Worm (Caenorhabditis elegans) whole organism, late embryonic: ENCODE results near the gene K07G6.1.

ENCODE experiments used
- C08G9.2 ChIP-seq: sonication (generic microtip); optimal IDR thresholded peaks from 2 replicates; lab custom pipeline; 2016; ENCODE audit warnings: mild to moderate bottlenecking, missing genetic modification characterization, moderate library complexity, missing compliant biosample characterization
- F13H6.1 ChIP-seq: sonication (generic microtip); optimal IDR thresholded peaks from 2 replicates; lab custom pipeline; 2016; ENCODE audit warnings: missing genetic modification characterization, missing compliant biosample characterization
- T23F11.4 ChIP-seq: fragments of 200-800 bp; sonication (Bioruptor generic); optimal IDR thresholded peaks from 2 replicates; lab custom pipeline; 2018; ENCODE audit warnings: mild to moderate bottlenecking, missing genetic modification characterization, missing compliant biosample characterization
- ama-1 ChIP-seq: fragments of 150-350 bp; optimal IDR thresholded peaks from 2 replicates; lab custom pipeline; 2014
- ceh-14 ChIP-seq: sonication (generic microtip); optimal IDR thresholded peaks from 2 replicates; lab custom pipeline; 2016; ENCODE audit warnings: missing genotype, missing genetic modification characterization, missing compliant biosample characterization
- ceh-2 ChIP-seq: sonication (generic microtip); optimal IDR thresholded peaks from 2 replicates; lab custom pipeline; 2016; ENCODE audit warnings: missing genotype, missing genetic modification characterization, missing compliant biosample characterization
- ceh-22 ChIP-seq: sonication (generic microtip); optimal IDR thresholded peaks from 2 replicates; lab custom pipeline; 2017; ENCODE audit warnings: missing biosample characterization, missing genetic modification characterization
- ceh-24 ChIP-seq: sonication (generic microtip); optimal IDR thresholded peaks from 2 replicates; lab custom pipeline; 2016; ENCODE audit warnings: mild to moderate bottlenecking, missing genetic modification characterization, missing compliant biosample characterization
- ceh-45 ChIP-seq: fragments of 200-800 bp; sonication (Bioruptor generic); IDR thresholded peaks from 2 replicates; pipeline ENCODE4 v1.3.6; 2022; ENCODE audit warnings: missing genetic modification reagents, missing genetic modification characterization, missing compliant biosample characterization
- ceh-6 ChIP-seq: fragments of 200-800 bp; sonication (Bioruptor generic); optimal IDR thresholded peaks from 2 replicates; lab custom pipeline; 2018; ENCODE audit warnings: mild to moderate bottlenecking, missing genetic modification characterization, missing compliant biosample characterization
- ceh-9 ChIP-seq: sonication (generic microtip); optimal IDR thresholded peaks from 2 replicates; lab custom pipeline; 2016; ENCODE audit warnings: mild to moderate bottlenecking, missing genetic modification characterization, inconsistent platforms, missing compliant biosample characterization
- dmd-4 ChIP-seq: sonication (generic microtip); optimal IDR thresholded peaks from 2 replicates; lab custom pipeline; 2016; ENCODE audit warnings: borderline replicate concordance, missing genetic modification characterization, missing compliant biosample characterization
- elt-2 ChIP-seq: sonication (generic microtip); optimal IDR thresholded peaks from 2 replicates; lab custom pipeline; 2016; ENCODE audit warnings: missing genetic modification reagents, missing genetic modification characterization, missing compliant biosample characterization
- elt-4 ChIP-seq: sonication (generic microtip); optimal IDR thresholded peaks from 2 replicates; lab custom pipeline; 2016; ENCODE audit warnings: missing genetic modification characterization, missing compliant biosample characterization
- ets-4 ChIP-seq: sonication (generic microtip); optimal IDR thresholded peaks from 2 replicates; lab custom pipeline; 2016; ENCODE audit warnings: missing genetic modification characterization, missing compliant biosample characterization
- gmeb-2 ChIP-seq: sonication (generic microtip); optimal IDR thresholded peaks from 2 replicates; lab custom pipeline; 2016; ENCODE audit warnings: missing genetic modification characterization, inconsistent platforms, missing compliant biosample characterization
- hlh-13 ChIP-seq: fragments of 200-800 bp; sonication (Bioruptor generic); optimal IDR thresholded peaks from 2 replicates; lab custom pipeline; 2018; ENCODE audit warnings: mild to moderate bottlenecking, missing genetic modification characterization, missing compliant biosample characterization
- hlh-15 ChIP-seq: sonication (generic microtip); optimal IDR thresholded peaks from 2 replicates; lab custom pipeline; 2016; ENCODE audit warnings: missing genetic modification characterization, missing compliant biosample characterization
- hlh-6 ChIP-seq: sonication (generic microtip); optimal IDR thresholded peaks from 2 replicates; lab custom pipeline; 2016; ENCODE audit warnings: missing genotype, missing genetic modification characterization, missing compliant biosample characterization
- hlh-8 ChIP-seq: sonication (generic microtip); optimal IDR thresholded peaks from 2 replicates; lab custom pipeline; 2016; ENCODE audit warnings: missing genotype, missing genetic modification characterization, missing compliant biosample characterization
- lim-6 ChIP-seq: sonication (generic microtip); optimal IDR thresholded peaks from 2 replicates; lab custom pipeline; 2016; ENCODE audit warnings: missing genetic modification characterization, missing compliant biosample characterization
- mec-3 ChIP-seq: sonication (generic microtip); optimal IDR thresholded peaks from 2 replicates; lab custom pipeline; 2016; ENCODE audit warnings: borderline replicate concordance, missing genetic modification characterization, missing compliant biosample characterization
- nfya-1 ChIP-seq: sonication (generic microtip); optimal IDR thresholded peaks from 2 replicates; lab custom pipeline; 2017; ENCODE audit warnings: missing genetic modification characterization, mild to moderate bottlenecking, missing compliant biosample characterization, antibody characterized with exemption, moderate library complexity
- nhr-11 ChIP-seq: fragments of 150-350 bp; optimal IDR thresholded peaks from 2 replicates; lab custom pipeline; 2014; ENCODE audit warnings: missing biosample characterization, missing genetic modification characterization
- npax-4 ChIP-seq: sonication (generic microtip); optimal IDR thresholded peaks from 2 replicates; lab custom pipeline; 2016; ENCODE audit warnings: missing genetic modification characterization, missing compliant biosample characterization
- pag-3 ChIP-seq: sonication (generic microtip); optimal IDR thresholded peaks from 2 replicates; lab custom pipeline; 2016; ENCODE audit warnings: missing compliant biosample characterization, missing genetic modification characterization, borderline replicate concordance
- pax-1 ChIP-seq: fragments of 150-350 bp; optimal IDR thresholded peaks from 2 replicates; lab custom pipeline; 2014; ENCODE audit warnings: missing biosample characterization, missing genetic modification characterization
- rnt-1 ChIP-seq: sonication (generic microtip); optimal IDR thresholded peaks from 2 replicates; lab custom pipeline; 2016; ENCODE audit warnings: missing genetic modification characterization, missing compliant biosample characterization
- sox-2 ChIP-seq: fragments of 200-800 bp; sonication (Bioruptor generic); IDR thresholded peaks from 2 replicates; pipeline ENCODE4 v1.3.6; 2022; ENCODE audit warnings: missing genetic modification reagents, missing genetic modification characterization, missing compliant biosample characterization
- sox-4 ChIP-seq: sonication (generic microtip); optimal IDR thresholded peaks from 2 replicates; lab custom pipeline; 2017; ENCODE audit warnings: mild to moderate bottlenecking, missing genetic modification characterization, inconsistent platforms, missing compliant biosample characterization
- syd-9 ChIP-seq: sonication (generic microtip); optimal IDR thresholded peaks from 2 replicates; lab custom pipeline; 2016; ENCODE audit warnings: mild to moderate bottlenecking, missing genetic modification characterization, moderate library complexity, missing compliant biosample characterization
- tbx-2 ChIP-seq: sonication (generic microtip); optimal IDR thresholded peaks from 2 replicates; lab custom pipeline; 2016; ENCODE audit warnings: missing genetic modification characterization, missing compliant biosample characterization
- unc-42 ChIP-seq: sonication (generic microtip); optimal IDR thresholded peaks from 2 replicates; lab custom pipeline; 2016; ENCODE audit warnings: missing genotype, missing genetic modification characterization, missing compliant biosample characterization
- unc-55 ChIP-seq: sonication (generic microtip); optimal IDR thresholded peaks from 2 replicates; lab custom pipeline; 2017; ENCODE audit warnings: missing biosample characterization, missing genetic modification reagents, missing genetic modification characterization
- unc-86 ChIP-seq: sonication (generic microtip); optimal IDR thresholded peaks from 2 replicates; lab custom pipeline; 2016; ENCODE audit warnings: missing genetic modification characterization, missing compliant biosample characterization
- zip-5 ChIP-seq: sonication (generic microtip); optimal IDR thresholded peaks from 2 replicates; lab custom pipeline; 2016; ENCODE audit warnings: missing genetic modification characterization, missing compliant biosample characterization
- ztf-16 ChIP-seq: sonication (generic microtip); optimal IDR thresholded peaks from 2 replicates; lab custom pipeline; 2017; ENCODE audit warnings: missing genetic modification characterization, missing compliant biosample characterization

The K07G6.1 gene

ce11 chrII:1759602-1760001, 18.3 kb downstream of the K07G6.1 start, which contains the start of gene F36H5.18:
TSS of gene F36H5.18 (plus strand) at chrII:1759902.
- TF ChIP-seq hlh-8 (tag; lab: Kevin White, UChicago) (no peak), ztf-16 (no peak), zip-5 (no peak), unc-42 (tag; lab: Kevin White, UChicago) (no peak), gmeb-2 (tag; lab: Kevin White, UChicago) (no peak), unc-55 (no peak), F13H6.1 (tag; lab: Kevin White, UChicago) (no peak)

DNA sequence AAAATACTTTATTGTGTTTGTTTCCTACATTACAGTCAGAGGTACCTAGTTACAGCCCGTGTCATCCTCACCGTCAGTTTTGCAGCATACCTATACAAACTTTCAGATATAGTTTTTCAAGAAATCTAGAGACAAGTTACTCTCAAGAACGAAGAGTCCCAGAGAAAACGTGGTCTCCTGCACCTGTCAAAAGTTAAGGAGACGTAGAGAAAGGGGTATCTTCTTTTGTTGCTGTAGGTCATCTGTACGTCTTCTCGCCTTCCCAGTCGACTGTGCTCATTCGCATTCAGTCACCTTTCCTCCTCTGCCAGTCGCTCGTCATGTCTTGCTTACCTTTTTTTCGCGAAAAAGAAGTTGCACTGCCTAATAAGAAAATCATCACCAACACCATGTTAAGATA, 20.2 kb downstream of the K07G6.1 start, which contains the start of gene F36H5.4:
Gene F36H5.4, plus strand, starts transcription at position 301 of the 400 bp plus-strand sequence.
- no peak for TF ChIP-seq pag-3
- no peak for TF ChIP-seq elt-4 (tag; lab: Kevin White, UChicago)
- no peak for TF ChIP-seq ets-4 (tag; lab: Kevin White, UChicago)
- TF ChIP-seq mec-3 (tag; lab: Kevin White, UChicago) = no peak
- TF ChIP-seq dmd-4 = no peak
- no peak for TF ChIP-seq syd-9 (tag; lab: Kevin White, UChicago)
- TF ChIP-seq hlh-15 = no peak
- TF ChIP-seq T23F11.4 (GFP tag; lab: Kevin White, UChicago) = no peak
- no peak for TF ChIP-seq C08G9.2 (tag; lab: Kevin White, UChicago)
- TF ChIP-seq lim-6 = no peak
- TF ChIP-seq pax-1 = no peak

ce11 chrII:1763072-1763471, 21.7 kb downstream of the K07G6.1 start, which contains the start of gene math-28:
TSS of gene math-28 (plus strand) at chrII:1763372.
- TF ChIP-seq ceh-9 (tag; lab: Kevin White, UChicago) (no peak), hlh-13 (GFP tag; lab: Kevin White, UChicago) (no peak), gmeb-2 (tag; lab: Kevin White, UChicago) (no peak), ceh-22 (tag; lab: Kevin White, UChicago) (no peak), elt-2 (tag; lab: Kevin White, UChicago) (no peak), syd-9 (tag; lab: Kevin White, UChicago) (no peak), hlh-8 (tag; lab: Kevin White, UChicago) (no peak), unc-86 (no peak), hlh-6 (tag; lab: Kevin White, UChicago) (no peak), sox-2 (no peak), npax-4 (tag; lab: Kevin White, UChicago) (no peak), nfya-1 (tag; lab: Kevin White, UChicago) (no peak)

DNA sequence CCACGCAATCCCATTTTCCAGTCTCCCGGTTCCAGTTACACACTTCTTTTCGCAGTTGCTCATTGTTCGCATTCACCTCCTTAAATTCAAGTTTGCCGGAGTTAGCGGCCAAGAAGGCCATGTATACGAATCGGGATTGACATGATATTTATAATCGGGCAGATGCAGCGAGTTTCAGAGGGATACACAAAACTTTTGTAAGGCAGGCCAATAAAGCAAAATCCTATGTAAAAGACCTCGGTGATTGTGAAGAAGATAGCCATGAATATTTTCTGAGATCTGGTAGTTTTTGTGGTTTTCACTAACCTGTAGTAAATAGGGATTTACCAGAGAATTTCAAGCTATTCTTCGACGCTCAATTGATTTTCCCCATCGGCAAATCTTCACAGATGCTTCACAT, 25.4 kb downstream of the K07G6.1 start:
- no peak for TF ChIP-seq sox-4 (tag; lab: Kevin White, UChicago)
- TF ChIP-seq elt-4 (tag; lab: Kevin White, UChicago) = no peak
- TF ChIP-seq npax-4 (tag; lab: Kevin White, UChicago) = no peak
- TF ChIP-seq ceh-45 (GFP tag; lab: Robert Waterston, UW) = no peak
- no peak for TF ChIP-seq ceh-6
- TF ChIP-seq rnt-1 = no peak
- no peak for TF ChIP-seq hlh-6 (tag; lab: Kevin White, UChicago)
- no peak for TF ChIP-seq ceh-2
- no peak for TF ChIP-seq ceh-24
- no peak for TF ChIP-seq nfya-1 (tag; lab: Kevin White, UChicago)
- TF ChIP-seq nhr-11 (tag; lab: Kevin White, UChicago) = no peak
- TF ChIP-seq lim-6 = no peak
- no peak for TF ChIP-seq ceh-22 (tag; lab: Kevin White, UChicago)
- TF ChIP-seq T23F11.4 (GFP tag; lab: Kevin White, UChicago) = no peak
- TF ChIP-seq ceh-14 = no peak
- no peak for TF ChIP-seq zip-5
- no peak for TF ChIP-seq ama-1
- no peak for TF ChIP-seq tbx-2 (tag; lab: Kevin White, UChicago)
- TF ChIP-seq dmd-4 = no peak
- TF ChIP-seq, all 69 proteins: peak for 0
